Fruit fly (Drosophila melanogaster): ENCODE measurements around the gene dsx.

dm6 chr3R:7972179-7972578 lies 5.0 kb upstream of the dsx start:
- no peak for TF ChIP-seq CTCF (optimal IDR thresholded peaks at IDR 0.05)
- no peak for TF ChIP-seq CG8478 (optimal IDR thresholded peaks at IDR 0.05)
